Fruit fly (Drosophila melanogaster): Measurements from ENCODE around the gene Smyd3.

The Smyd3 gene

DNA sequence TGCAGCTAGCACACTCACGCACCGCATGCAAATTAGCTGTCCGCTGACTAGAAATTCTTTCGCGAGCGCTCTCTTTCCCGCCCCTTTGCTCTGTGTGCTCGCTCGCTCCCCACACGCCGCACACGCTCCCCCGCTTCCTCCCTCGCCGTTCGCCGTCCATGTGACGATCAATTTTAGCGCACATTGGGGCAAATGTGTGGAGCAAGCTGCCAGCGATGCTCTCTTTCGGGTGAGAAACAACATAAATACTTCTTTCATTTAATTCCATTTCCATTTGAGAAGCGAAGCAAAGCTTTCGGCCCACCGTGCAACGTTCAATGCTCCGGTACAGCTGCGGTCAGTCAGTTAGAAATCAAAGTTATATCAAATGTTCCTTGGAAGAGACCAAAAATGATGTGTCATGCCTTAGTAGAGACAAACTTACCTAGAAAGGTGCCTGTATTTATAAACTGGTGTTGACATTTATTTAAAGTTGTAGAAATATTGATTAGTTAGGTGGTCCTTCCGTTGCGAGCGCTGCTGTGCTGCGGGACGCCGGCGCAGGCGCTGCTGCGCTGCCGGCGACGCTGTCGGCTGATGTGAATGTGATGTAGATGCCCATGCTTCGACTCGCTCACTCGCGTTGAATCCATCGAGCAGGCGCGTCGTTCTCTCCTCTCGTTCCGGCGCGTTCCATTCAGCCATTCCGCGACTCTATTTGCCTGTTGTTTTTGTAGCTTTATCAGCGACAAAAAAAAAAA, 37.5 kb upstream of the Smyd3 start (continued):
- TF ChIP-seq CG10274 (GFP tag; optimal IDR thresholded peaks at IDR 0.05) (peak; percentile 89), Usf (GFP tag; optimal IDR thresholded peaks at IDR 0.05) (peak; percentile 93), dimm (GFP tag; IDR thresholded peaks at IDR 0.05) (peak; percentile 93), CG17328 (GFP tag; IDR thresholded peaks at IDR 0.05) (peak; percentile 97), dan (GFP tag; IDR thresholded peaks at IDR 0.05) (peak; percentile 74), CG1233 (GFP tag; optimal IDR thresholded peaks at IDR 0.05) (peak; percentile 92), Nf-YC (tag; optimal IDR thresholded peaks at IDR 0.05) (peak; percentile 88), Fer3 (tag; optimal IDR thresholded peaks at IDR 0.05) (peak; percentile 96), hth (optimal IDR thresholded peaks at IDR 0.05) (no peak), CG7372 (GFP tag; IDR thresholded peaks at IDR 0.05) (peak; percentile 92), CG3847 (GFP tag; IDR thresholded peaks at IDR 0.05) (peak; percentile 96), CG3163 (GFP tag; optimal IDR thresholded peaks at IDR 0.05) (peak; percentile 86), CG10366 (GFP tag; IDR thresholded peaks at IDR 0.05) (peak; percentile 96), fd3F (GFP tag; optimal IDR thresholded peaks at IDR 0.05) (peak; percentile 93), mam (GFP tag; optimal IDR thresholded peaks at IDR 0.05) (peak; percentile 97), pita (GFP tag; optimal IDR thresholded peaks at IDR 0.05) (no peak), CG2712 (tag; optimal IDR thresholded peaks at IDR 0.05) (peak; percentile 97), salm (tag; optimal IDR thresholded peaks at IDR 0.05) (peak; percentile 96), prd (optimal IDR thresholded peaks at IDR 0.05) (no peak), prd (GFP tag; IDR thresholded peaks at IDR 0.05) (peak; percentile 97), CG14441 (GFP tag; IDR thresholded peaks at IDR 0.05) (peak; percentile 95), CG10431 (GFP tag; optimal IDR thresholded peaks at IDR 0.05) (peak; percentile 88), Rfx (GFP tag; IDR thresholded peaks at IDR 0.05) (peak; percentile 97), MBD-R2 (GFP tag; IDR thresholded peaks at IDR 0.05) (peak; percentile 92), pros (GFP tag; optimal IDR thresholded peaks at IDR 0.05) (peak; percentile 65), CG18599 (GFP tag; optimal IDR thresholded peaks at IDR 0.05) (peak; percentile 98), unc-4 (GFP tag; IDR thresholded peaks at IDR 0.05; ENCODE audit: partially characterized antibody) (no peak), Vsx1 (GFP tag; optimal IDR thresholded peaks at IDR 0.05) (peak; percentile 94), Tbp (GFP tag; optimal IDR thresholded peaks at IDR 0.05) (no peak), Antp (GFP tag; optimal IDR thresholded peaks at IDR 0.05) (peak; percentile 96), CG5245 (GFP tag; optimal IDR thresholded peaks at IDR 0.05) (peak; percentile 95), bsh (GFP tag; optimal IDR thresholded peaks at IDR 0.05) (peak; percentile 97 to 98), lilli (GFP tag; optimal IDR thresholded peaks at IDR 0.05) (peak; percentile 98), Atf6 (GFP tag; IDR thresholded peaks at IDR 0.05) (peak; percentile 97), CG9727 (GFP tag; optimal IDR thresholded peaks at IDR 0.05) (peak; percentile 95), wdn (GFP tag; IDR thresholded peaks at IDR 0.05) (peak; percentile 95), CG9797 (GFP tag; optimal IDR thresholded peaks at IDR 0.05) (peak; percentile 32), wor (GFP tag; IDR thresholded peaks at IDR 0.05) (peak; percentile 95), ab (GFP tag; optimal IDR thresholded peaks at IDR 0.05) (peak; percentile 95), chn (GFP tag; optimal IDR thresholded peaks at IDR 0.05) (peak; percentile 96), CG10321 (GFP tag; IDR thresholded peaks at IDR 0.05) (peak; percentile 75; the same call in 1 of the 2 replicates), ken (GFP tag; IDR thresholded peaks at IDR 0.05) (peak; percentile 95), Med (GFP tag) (peak; percentile 99), gce (GFP tag; IDR thresholded peaks at IDR 0.05) (peak; percentile 93), zen2 (GFP tag; IDR thresholded peaks at IDR 0.05; ENCODE audit: partially characterized antibody) (no peak; the same call in 2 of the 3 replicates), pfk (GFP tag; optimal IDR thresholded peaks at IDR 0.05) (peak; percentile 98), fu2 (GFP tag; optimal IDR thresholded peaks at IDR 0.05) (peak; percentile 96), CG31365 (tag; optimal IDR thresholded peaks at IDR 0.05) (peak; percentile 89), Chrac-16 (GFP tag; optimal IDR thresholded peaks at IDR 0.05) (peak; percentile 96), tll (GFP tag; optimal IDR thresholded peaks at IDR 0.05) (peak in 1 of 2 experiments; percentile 35)
